Worm (Caenorhabditis elegans): Measurements from ENCODE around the gene C50D2.6.

C50D2.6 gene

ce11 chrII:84134-84533 is at the start of gene C50D2.6:
C50D2.6 (plus strand) TSS chrII:84434.
- TF ChIP-seq nhr-67 (tag; optimal IDR thresholded peaks at IDR 0.05): no peak
- TF ChIP-seq nhr-237 (tag; optimal IDR thresholded peaks at IDR 0.05): no peak
- no peak for TF ChIP-seq unc-62 (GFP tag; optimal IDR thresholded peaks at IDR 0.05)
- no peak for TF ChIP-seq ceh-28 (tag; optimal IDR thresholded peaks at IDR 0.05)
- no peak for TF ChIP-seq elt-1 (tag; optimal IDR thresholded peaks at IDR 0.05)
- TF ChIP-seq egl-27 (tag; optimal IDR thresholded peaks at IDR 0.05): no peak
- TF ChIP-seq jun-1 (tag; optimal IDR thresholded peaks at IDR 0.05): no peak
- no peak for TF ChIP-seq hmg-11 (tag; optimal IDR thresholded peaks at IDR 0.05)
- no peak for TF ChIP-seq elt-3 (tag; optimal IDR thresholded peaks at IDR 0.05)

- TF ChIP-seq fos-1 (tag; optimal IDR thresholded peaks at IDR 0.05) (no peak), hmg-11 (tag; optimal IDR thresholded peaks at IDR 0.05) (no peak), unc-62 (GFP tag; optimal IDR thresholded peaks at IDR 0.05) (no peak), ceh-82 (tag; optimal IDR thresholded peaks at IDR 0.05) (no peak), nhr-67 (tag; optimal IDR thresholded peaks at IDR 0.05) (no peak), R02D3.7 (tag; optimal IDR thresholded peaks at IDR 0.05) (no peak), egl-5 (tag; optimal IDR thresholded peaks at IDR 0.05) (no peak), jun-1 (tag; optimal IDR thresholded peaks at IDR 0.05) (no peak), nfya-1 (tag; optimal IDR thresholded peaks at IDR 0.05; ENCODE audit: insufficient read depth) (no peak)
Measured at ce11 chrII:37213-37612, 47.0 kb upstream of the C50D2.6 start, which contains the start of gene F23F1.6. F23F1.6 (minus strand) TSS chrII:37313.

- TF ChIP-seq nhr-23 (tag; optimal IDR thresholded peaks at IDR 0.05) (no peak), lsy-12 (tag; optimal IDR thresholded peaks at IDR 0.05) (no peak), ztf-4 (tag; optimal IDR thresholded peaks at IDR 0.05) (no peak), ztf-11 (tag; optimal IDR thresholded peaks at IDR 0.05) (no peak), egl-27 (tag; optimal IDR thresholded peaks at IDR 0.05) (no peak), mdl-1 (tag; optimal IDR thresholded peaks at IDR 0.05) (no peak), nhr-25 (tag; optimal IDR thresholded peaks at IDR 0.05) (no peak), R02D3.7 (tag; optimal IDR thresholded peaks at IDR 0.05) (no peak), nhr-43 (tag; optimal IDR thresholded peaks at IDR 0.05; ENCODE audit: poor library complexity, severe bottlenecking) (no peak), nhr-237 (tag; optimal IDR thresholded peaks at IDR 0.05) (no peak), ceh-82 (tag; optimal IDR thresholded peaks at IDR 0.05) (no peak), zag-1 (tag; optimal IDR thresholded peaks at IDR 0.05) (no peak), lin-15B (tag; optimal IDR thresholded peaks at IDR 0.05) (no peak), nhr-11 (tag; optimal IDR thresholded peaks at IDR 0.05) (no peak), lin-39 (tag; optimal IDR thresholded peaks at IDR 0.05) (no peak)
Measured at ce11 chrII:39437-39836, 44.8 kb upstream of the C50D2.6 start, which contains the start of gene spp-24. spp-24 (minus strand) TSS chrII:39537.

- TF ChIP-seq zag-1 (tag; optimal IDR thresholded peaks at IDR 0.05) (no peak), nhr-76 (tag; optimal IDR thresholded peaks at IDR 0.05) (no peak), unc-39 (tag; optimal IDR thresholded peaks at IDR 0.05) (no peak), ceh-16 (tag; optimal IDR thresholded peaks at IDR 0.05) (no peak), daf-12 (tag; optimal IDR thresholded peaks at IDR 0.05) (no peak), jun-1 (tag; optimal IDR thresholded peaks at IDR 0.05) (no peak), nhr-237 (tag; optimal IDR thresholded peaks at IDR 0.05) (no peak), unc-62 (GFP tag; optimal IDR thresholded peaks at IDR 0.05) (no peak), nhr-77 (tag; optimal IDR thresholded peaks at IDR 0.05) (no peak)
Measured at ce11 chrII:41914-42313, 42.3 kb upstream of the C50D2.6 start, which contains the start of gene F23F1.10. F23F1.10 (minus strand) TSS chrII:41982.

ce11 chrII:43640-44039 is 40.6 kb upstream of the C50D2.6 start, which contains the start of gene nfyc-1:
nfyc-1 (plus strand) TSS chrII:43907.
- TF ChIP-seq egl-27 (tag; optimal IDR thresholded peaks at IDR 0.05) (no peak), elt-3 (tag; optimal IDR thresholded peaks at IDR 0.05) (no peak), fkh-2 (tag; optimal IDR thresholded peaks at IDR 0.05) (no peak), mml-1 (tag; optimal IDR thresholded peaks at IDR 0.05) (no peak), eor-1 (tag; optimal IDR thresholded peaks at IDR 0.05) (no peak), egl-5 (tag; optimal IDR thresholded peaks at IDR 0.05) (peak; percentile 72), jun-1 (tag; optimal IDR thresholded peaks at IDR 0.05) (no peak), nhr-67 (tag; optimal IDR thresholded peaks at IDR 0.05) (no peak), lin-15B (tag; optimal IDR thresholded peaks at IDR 0.05) (peak; percentile 90), fos-1 (tag; optimal IDR thresholded peaks at IDR 0.05) (no peak), ceh-28 (tag; optimal IDR thresholded peaks at IDR 0.05) (no peak), hmg-11 (tag; optimal IDR thresholded peaks at IDR 0.05) (peak; percentile 79), snpc-4 (tag; optimal IDR thresholded peaks at IDR 0.05) (peak; percentile 27), nhr-23 (tag; optimal IDR thresholded peaks at IDR 0.05) (peak; percentile 65), nhr-25 (tag; optimal IDR thresholded peaks at IDR 0.05) (peak; percentile 42), sea-2 (GFP tag; optimal IDR thresholded peaks at IDR 0.05) (no peak), elt-1 (tag; optimal IDR thresholded peaks at IDR 0.05) (no peak), pha-4 (tag; optimal IDR thresholded peaks at IDR 0.05) (peak; percentile 84), ceh-82 (tag; optimal IDR thresholded peaks at IDR 0.05) (no peak), R02D3.7 (tag; optimal IDR thresholded peaks at IDR 0.05) (no peak), lsy-12 (tag; optimal IDR thresholded peaks at IDR 0.05) (no peak), ZK546.5 (tag; optimal IDR thresholded peaks at IDR 0.05) (no peak), nfya-1 (tag; optimal IDR thresholded peaks at IDR 0.05; ENCODE audit: insufficient read depth) (peak; percentile 65), skn-1 (tag; optimal IDR thresholded peaks at IDR 0.05) (peak; percentile 99), pqm-1 (tag; optimal IDR thresholded peaks at IDR 0.05) (no peak), nhr-237 (tag; optimal IDR thresholded peaks at IDR 0.05) (no peak), nhr-28 (tag; optimal IDR thresholded peaks at IDR 0.05) (no peak), unc-39 (tag; optimal IDR thresholded peaks at IDR 0.05) (no peak), tbx-2 (tag; optimal IDR thresholded peaks at IDR 0.05) (no peak), fkh-10 (GFP tag; optimal IDR thresholded peaks at IDR 0.05) (no peak), mdl-1 (tag; optimal IDR thresholded peaks at IDR 0.05) (no peak), nhr-43 (tag; optimal IDR thresholded peaks at IDR 0.05; ENCODE audit: poor library complexity, severe bottlenecking) (no peak)

All from whole organism, L3 larva.